Fruit fly (Drosophila melanogaster): ENCODE data around the gene CG7488.

The CG7488 gene

dm6 chr3R:12960929-12961855 is 34.2 kb upstream of the CG7488 start, which contains the start of gene Spc25 (continued):
- TF ChIP-seq mld (GFP tag; IDR thresholded peaks at IDR 0.05; ENCODE audit: partially characterized antibody): peak; percentile 86
- peak; percentile 46 for TF ChIP-seq Mad (GFP tag; optimal IDR thresholded peaks at IDR 0.05)
- TF ChIP-seq bcd (GFP tag; optimal IDR thresholded peaks at IDR 0.05): no peak
- TF ChIP-seq CG12769 (tag; optimal IDR thresholded peaks at IDR 0.05): no peak
- TF ChIP-seq pum (GFP tag; optimal IDR thresholded peaks at IDR 0.05): peak; percentile 66
- no peak for TF ChIP-seq CG13424 (tag; optimal IDR thresholded peaks at IDR 0.05)
- no peak for TF ChIP-seq dati (GFP tag; IDR thresholded peaks at IDR 0.05)
- TF ChIP-seq CG11085 (GFP tag; IDR thresholded peaks at IDR 0.05): no peak
- TF ChIP-seq slbo (GFP tag; IDR thresholded peaks at IDR 0.05): peak; percentile 87
- no peak for TF ChIP-seq so (GFP tag; IDR thresholded peaks at IDR 0.05)
- peak; percentile 23 for TF ChIP-seq CG4282 (GFP tag; optimal IDR thresholded peaks at IDR 0.05)
- TF ChIP-seq CG6272 (GFP tag; IDR thresholded peaks at IDR 0.05): peak; percentile 76
- TF ChIP-seq CG10267 (tag; optimal IDR thresholded peaks at IDR 0.05): peak; percentile 45
- no peak for TF ChIP-seq CG5245 (GFP tag; optimal IDR thresholded peaks at IDR 0.05)
- TF ChIP-seq CG7372 (GFP tag; IDR thresholded peaks at IDR 0.05): no peak
- no peak for TF ChIP-seq Hr78 (GFP tag; optimal IDR thresholded peaks at IDR 0.05)
- peak; percentile 93 for TF ChIP-seq CG34224 (GFP tag; IDR thresholded peaks at IDR 0.05; ENCODE audit: partially characterized antibody)
- TF ChIP-seq Stat92E (GFP tag; optimal IDR thresholded peaks at IDR 0.05): no peak
- TF ChIP-seq Hr3 (GFP tag; optimal IDR thresholded peaks at IDR 0.05): peak; percentile 14
- TF ChIP-seq cato (GFP tag; optimal IDR thresholded peaks at IDR 0.05; ENCODE audit: borderline replicate concordance): no peak
- peak; percentile 39 for TF ChIP-seq CG30020 (tag; optimal IDR thresholded peaks at IDR 0.05)
- peak; percentile 73 for TF ChIP-seq Dad (GFP tag; optimal IDR thresholded peaks at IDR 0.05)
- TF ChIP-seq CG3726 (GFP tag; IDR thresholded peaks at IDR 0.05): no peak
- peak; percentile 50 for TF ChIP-seq CG12071 (GFP tag; optimal IDR thresholded peaks at IDR 0.05)
- TF ChIP-seq PHDP (tag; optimal IDR thresholded peaks at IDR 0.05): peak; percentile 55
- no peak for TF ChIP-seq CG1024 (GFP tag; IDR thresholded peaks at IDR 0.05)
- peak; percentile 63 for TF ChIP-seq Myb (GFP tag; optimal IDR thresholded peaks at IDR 0.05)
- peak; percentile 7 for TF ChIP-seq CG15696 (tag; optimal IDR thresholded peaks at IDR 0.05)
- TF ChIP-seq CG13775 (GFP tag; optimal IDR thresholded peaks at IDR 0.05): peak; percentile 38
- no peak for TF ChIP-seq CG15601 (tag; optimal IDR thresholded peaks at IDR 0.05)
- no peak for TF ChIP-seq exex (tag; optimal IDR thresholded peaks at IDR 0.05)
- peak; percentile 66 for TF ChIP-seq CG32532 (GFP tag; IDR thresholded peaks at IDR 0.05)
- TF ChIP-seq Gug (GFP tag; IDR thresholded peaks at IDR 0.05): peak; percentile 84
- TF ChIP-seq eyg (GFP tag; optimal IDR thresholded peaks at IDR 0.05): peak; percentile 24
- TF ChIP-seq tll (GFP tag; optimal IDR thresholded peaks at IDR 0.05): peak in 1 of 2 experiments; percentile 40
- TF ChIP-seq NfI (GFP tag; optimal IDR thresholded peaks at IDR 0.05): no peak
- TF ChIP-seq CG1603 (tag; optimal IDR thresholded peaks at IDR 0.05): peak; percentile 72
- peak; percentile 38 for TF ChIP-seq sqz (GFP tag; optimal IDR thresholded peaks at IDR 0.05)
- TF ChIP-seq BEAF-32 (GFP tag; optimal IDR thresholded peaks at IDR 0.05): peak; percentile 91
- TF ChIP-seq CG18599 (GFP tag; optimal IDR thresholded peaks at IDR 0.05): no peak
- peak; percentile 33 for TF ChIP-seq CG9817 (tag; optimal IDR thresholded peaks at IDR 0.05)
- no peak for TF ChIP-seq aop (GFP tag; IDR thresholded peaks at IDR 0.05)
- TF ChIP-seq chm (GFP tag; IDR thresholded peaks at IDR 0.05): no peak
- TF ChIP-seq CG10274 (GFP tag; optimal IDR thresholded peaks at IDR 0.05): no peak
- TF ChIP-seq D19A (tag; optimal IDR thresholded peaks at IDR 0.05): no peak
- peak; percentile 57; the same call in 1 of the 3 replicates for TF ChIP-seq Optix (GFP tag; IDR thresholded peaks at IDR 0.05)
- no peak for TF ChIP-seq Doc2 (GFP tag; IDR thresholded peaks at IDR 0.05)
- peak; percentile 12 for TF ChIP-seq dmrt11E (tag; optimal IDR thresholded peaks at IDR 0.05)

All from whole organism, embryonic.